Worm (Caenorhabditis elegans) whole organism, L1 larva: ENCODE results near the gene riok-3.

Experiments used
- C16A3.4 ChIP-seq: fragments of 150-350 bp; optimal IDR thresholded peaks from 2 replicates; lab custom pipeline; 2014; ENCODE audit warnings: missing biosample characterization, missing genetic modification characterization
- F16B12.6 ChIP-seq: fragments of 150-350 bp; optimal IDR thresholded peaks from 2 replicates; lab custom pipeline; 2014; ENCODE audit warnings: missing biosample characterization, missing genetic modification characterization
- Y116A8C.19 ChIP-seq: sonication (generic microtip); optimal IDR thresholded peaks from 2 replicates; lab custom pipeline; 2016; ENCODE audit warnings: missing compliant biosample characterization, missing genetic modification characterization, borderline replicate concordance
- aly-2 ChIP-seq: fragments of 150-350 bp; optimal IDR thresholded peaks from 2 replicates; lab custom pipeline; 2014; ENCODE audit warnings: missing biosample characterization, missing genetic modification characterization
- ceh-8 ChIP-seq: fragments of 200-800 bp; sonication (Bioruptor generic); optimal IDR thresholded peaks from 2 replicates; lab custom pipeline; 2018; ENCODE audit warnings: mild to moderate bottlenecking, missing genetic modification characterization, moderate library complexity, missing compliant biosample characterization
- ceh-82 ChIP-seq, 3 experiments: fragments of 150-350 bp in 1 of 3; sonication (generic microtip) in 2 of 3; optimal IDR thresholded peaks; 2 replicates each; lab custom pipeline; 2014 to 2017; ENCODE audit warnings: missing biosample characterization in 3 of 3, missing genetic modification characterization in 3 of 3
- ceh-88 ChIP-seq: fragments of 200-800 bp; sonication (Bioruptor generic); IDR thresholded peaks from 2 replicates; pipeline ENCODE4 v1.3.6; 2022; ENCODE audit warnings: missing genetic modification characterization, missing compliant biosample characterization
- dpl-1 ChIP-seq, 3 experiments: fragments of 150-350 bp in 2 of 3; sonication (generic microtip) in 1 of 3; optimal IDR thresholded peaks; 2 replicates each; lab custom pipeline; 2014 to 2017; ENCODE audit warnings: missing biosample characterization in 3 of 3, missing genetic modification characterization in 3 of 3, missing genetic modification reagents in 3 of 3
- dsc-1 ChIP-seq: sonication (generic microtip); optimal IDR thresholded peaks from 2 replicates; lab custom pipeline; 2016; ENCODE audit warnings: mild to moderate bottlenecking, missing genetic modification characterization, missing compliant biosample characterization
- efl-1 ChIP-seq, 4 experiments: fragments of 150-350 bp; optimal IDR thresholded peaks in 3 of 4; peaks in 1 of 4; 1 replicate in 1 of 4; 2 replicates in 3 of 4; lab custom pipeline; 2014; ENCODE audit warnings: missing biosample characterization in 2 of 4, missing genetic modification characterization in 2 of 4, missing genetic modification reagents in 2 of 4
- efl-3 ChIP-seq: fragments of 200-800 bp; sonication (Bioruptor generic); optimal IDR thresholded peaks from 2 replicates; lab custom pipeline; 2018; ENCODE audit warnings: mild to moderate bottlenecking, missing genetic modification characterization, missing compliant biosample characterization
- egl-13 ChIP-seq: sonication (generic microtip); optimal IDR thresholded peaks from 2 replicates; lab custom pipeline; 2016; ENCODE audit warnings: missing genotype, missing genetic modification reagents, missing genetic modification characterization, missing compliant biosample characterization
- grh-1 ChIP-seq: fragments of 200-800 bp; sonication (Bioruptor generic); IDR thresholded peaks from 2 replicates; pipeline ENCODE4 v1.3.6; 2022; ENCODE audit warnings: missing genetic modification reagents, missing genetic modification characterization, missing compliant biosample characterization
- hlh-17 ChIP-seq: fragments of 200-800 bp; sonication (Bioruptor generic); optimal IDR thresholded peaks from 2 replicates; lab custom pipeline; 2018; ENCODE audit warnings: missing genetic modification characterization, mild to moderate bottlenecking, missing compliant biosample characterization, moderate library complexity, borderline replicate concordance
- hlh-4 ChIP-seq: sonication (generic microtip); optimal IDR thresholded peaks from 2 replicates; lab custom pipeline; 2016; ENCODE audit warnings: mild to moderate bottlenecking, missing genetic modification characterization, missing compliant biosample characterization
- hpl-2 ChIP-seq: fragments of 150-350 bp; optimal IDR thresholded peaks from 2 replicates; lab custom pipeline; 2014; ENCODE audit warnings: missing biosample characterization, missing genetic modification reagents, missing genetic modification characterization
- irx-1 ChIP-seq: sonication (generic microtip); optimal IDR thresholded peaks from 2 replicates; lab custom pipeline; 2016; ENCODE audit warnings: missing genetic modification characterization, missing compliant biosample characterization
- isw-1 ChIP-seq: fragments of 200-800 bp; sonication (Bioruptor generic); IDR thresholded peaks from 2 replicates; pipeline ENCODE4 v1.3.6; 2022; ENCODE audit warnings: missing genetic modification characterization, missing compliant biosample characterization
- lin-13 ChIP-seq: fragments of 150-350 bp; optimal IDR thresholded peaks from 2 replicates; lab custom pipeline; 2014; ENCODE audit warnings: missing biosample characterization, missing genetic modification reagents, missing genetic modification characterization
- lin-15B ChIP-seq: fragments of 150-350 bp; sonication (generic microtip); optimal IDR thresholded peaks from 3 replicates; lab custom pipeline; 2014; ENCODE audit warnings: missing biosample characterization, missing genetic modification characterization
- lin-35 ChIP-seq, 2 experiments: fragments of 150-350 bp; optimal IDR thresholded peaks; 2 replicates each; lab custom pipeline; 2014; ENCODE audit warnings: missing biosample characterization in 2 of 2, missing genetic modification characterization in 2 of 2, missing genetic modification reagents in 2 of 2
- lin-39 ChIP-seq: fragments of 150-350 bp; optimal IDR thresholded peaks from 2 replicates; lab custom pipeline; 2014; ENCODE audit warnings: missing biosample characterization, missing genetic modification reagents, missing genetic modification characterization
- lir-3 ChIP-seq: sonication (generic microtip); optimal IDR thresholded peaks from 2 replicates; lab custom pipeline; 2016; ENCODE audit warnings: mild to moderate bottlenecking, missing genetic modification characterization, moderate library complexity, missing compliant biosample characterization; ENCODE audit not compliant: poor library complexity
- lsy-2 ChIP-seq, 2 experiments: fragments of 150-350 bp; optimal IDR thresholded peaks; 2 replicates each; lab custom pipeline; 2014; ENCODE audit warnings: missing biosample characterization in 2 of 2, missing genetic modification characterization in 2 of 2
- mab-9 ChIP-seq: fragments of 200-800 bp; sonication (Bioruptor generic); IDR thresholded peaks from 2 replicates; pipeline ENCODE4 v1.3.6; 2022; ENCODE audit warnings: missing genetic modification reagents, missing genetic modification characterization, missing compliant biosample characterization
- mdl-1 ChIP-seq, 2 experiments: fragments of 150-350 bp; optimal IDR thresholded peaks; 2 replicates each; lab custom pipeline; 2014 to 2017; ENCODE audit warnings: missing biosample characterization in 2 of 2, missing genetic modification characterization in 2 of 2, inconsistent platforms in 1 of 2
- nhr-20 ChIP-seq: sonication (generic microtip); optimal IDR thresholded peaks from 2 replicates; lab custom pipeline; 2016; ENCODE audit warnings: mild to moderate bottlenecking, missing genetic modification characterization, missing compliant biosample characterization
- nhr-28 ChIP-seq: fragments of 150-350 bp; optimal IDR thresholded peaks from 2 replicates; lab custom pipeline; 2014; ENCODE audit warnings: missing biosample characterization, missing genetic modification characterization
- nhr-47 ChIP-seq: sonication (generic microtip); optimal IDR thresholded peaks from 2 replicates; lab custom pipeline; 2016; ENCODE audit warnings: mild to moderate bottlenecking, missing genetic modification characterization, moderate library complexity, missing compliant biosample characterization
- nhr-71 ChIP-seq: sonication (generic microtip); optimal IDR thresholded peaks from 2 replicates; lab custom pipeline; 2016; ENCODE audit warnings: mild to moderate bottlenecking, missing genetic modification characterization, moderate library complexity, missing compliant biosample characterization
- nhr-76 ChIP-seq: sonication (generic microtip); optimal IDR thresholded peaks from 2 replicates; lab custom pipeline; 2017; ENCODE audit warnings: missing biosample characterization, missing genetic modification characterization
- nhr-85 ChIP-seq: sonication (generic microtip); peaks from one replicate; lab custom pipeline; 2016; ENCODE audit warnings: missing genetic modification characterization, inconsistent platforms, missing compliant biosample characterization
- nhr-90 ChIP-seq: sonication (generic microtip); optimal IDR thresholded peaks from 2 replicates; lab custom pipeline; 2016; ENCODE audit warnings: mild to moderate bottlenecking, missing genetic modification characterization, missing compliant biosample characterization; ENCODE audit not compliant: poor library complexity
- pax-3 ChIP-seq: fragments of 200-800 bp; sonication (Bioruptor generic); optimal IDR thresholded peaks from 2 replicates; lab custom pipeline; 2018; ENCODE audit warnings: mild to moderate bottlenecking, missing genetic modification characterization, moderate library complexity, missing compliant biosample characterization
- pqm-1 ChIP-seq: sonication (generic microtip); optimal IDR thresholded peaks from 3 replicates; lab custom pipeline; 2017; ENCODE audit warnings: missing biosample characterization, missing genetic modification characterization
- rnt-1 ChIP-seq: sonication (generic microtip); optimal IDR thresholded peaks from 2 replicates; lab custom pipeline; 2016; ENCODE audit warnings: mild to moderate bottlenecking, missing genetic modification characterization, moderate library complexity, missing compliant biosample characterization
- skn-1 ChIP-seq: fragments of 150-350 bp; optimal IDR thresholded peaks from 2 replicates; lab custom pipeline; 2014; ENCODE audit warnings: missing biosample characterization, missing genetic modification characterization
- snu-23 ChIP-seq: sonication (generic microtip); optimal IDR thresholded peaks from 2 replicates; lab custom pipeline; 2016; ENCODE audit warnings: missing genetic modification characterization, missing compliant biosample characterization
- sup-37 ChIP-seq: fragments of 200-800 bp; sonication (Bioruptor generic); optimal IDR thresholded peaks from 2 replicates; lab custom pipeline; 2018; ENCODE audit warnings: mild to moderate bottlenecking, missing genetic modification characterization, missing compliant biosample characterization
- tbx-2 ChIP-seq: sonication (generic microtip); optimal IDR thresholded peaks from 2 replicates; lab custom pipeline; 2016; ENCODE audit warnings: missing genetic modification characterization, missing compliant biosample characterization
- tlp-1 ChIP-seq: fragments of 150-350 bp; optimal IDR thresholded peaks from 2 replicates; lab custom pipeline; 2014; ENCODE audit warnings: missing biosample characterization, missing genetic modification characterization
- unc-130 ChIP-seq: fragments of 150-350 bp; optimal IDR thresholded peaks from 2 replicates; lab custom pipeline; 2017; ENCODE audit warnings: missing biosample characterization, missing genetic modification characterization, inconsistent platforms
- unc-62 ChIP-seq: fragments of 150-350 bp; optimal IDR thresholded peaks from 2 replicates; lab custom pipeline; 2014; ENCODE audit warnings: missing biosample characterization, missing genetic modification reagents, missing genetic modification characterization
- unc-86 ChIP-seq: sonication (generic microtip); optimal IDR thresholded peaks from 2 replicates; lab custom pipeline; 2016; ENCODE audit warnings: missing genetic modification characterization, missing compliant biosample characterization
- vab-15 ChIP-seq: sonication (generic microtip); optimal IDR thresholded peaks from 2 replicates; lab custom pipeline; 2017; ENCODE audit warnings: missing genotype, mild to moderate bottlenecking, missing genetic modification characterization, missing compliant biosample characterization
- xbp-1 ChIP-seq: sonication (generic microtip); optimal IDR thresholded peaks from 2 replicates; lab custom pipeline; 2016; ENCODE audit warnings: missing genetic modification characterization, missing compliant biosample characterization
- ztf-11 ChIP-seq, 2 experiments: sonication (generic microtip); optimal IDR thresholded peaks; 2 replicates each; lab custom pipeline; 2016 to 2017; ENCODE audit warnings: missing genetic modification characterization in 2 of 2, missing biosample characterization in 1 of 2, missing compliant biosample characterization in 1 of 2
- ztf-4 ChIP-seq: fragments of 150-350 bp; optimal IDR thresholded peaks from 2 replicates; lab custom pipeline; 2014; ENCODE audit warnings: missing biosample characterization, missing genetic modification characterization

riok-3 gene

ce11 chrIII:9776323-9776722, 28.5 kb downstream of the riok-3 start, which contains the start of gene usp-46 (continued):
- TF ChIP-seq tlp-1 (no peak), rnt-1 (tag; lab: Kevin White, UChicago) (no peak), mdl-1 (tag; optimal IDR thresholded peaks at IDR 0.05; lab: Kevin White, UChicago) (no peak), F16B12.6 (tag; lab: Kevin White, UChicago) (no peak), lir-3 (tag; lab: Kevin White, UChicago) (no peak), ceh-82 (tag; optimal IDR thresholded peaks at IDR 0.05; lab: Kevin White, UChicago) (peak in 1 of 3 experiments; percentile 30), nhr-28 (no peak), tbx-2 (no peak), ceh-8 (GFP tag; lab: Kevin White, UChicago) (no peak), nhr-47 (no peak), skn-1 (no peak), aly-2 (tag; lab: Kevin White, UChicago) (no peak), hlh-17 (GFP tag; lab: Kevin White, UChicago) (no peak)

ce11 chrIII:9775916-9776315, 28.9 kb downstream of the riok-3 start:
- TF ChIP-seq lin-35 (GFP tag; optimal IDR thresholded peaks at IDR 0.05; lab: Kevin White, UChicago), result peak; percentile 59 to 90
- no peak for TF ChIP-seq nhr-85 (tag; lab: Kevin White, UChicago)
- TF ChIP-seq ceh-88 (GFP tag; lab: Robert Waterston, UW), result no peak
- no peak for TF ChIP-seq lin-39 (tag; lab: Kevin White, UChicago)
- TF ChIP-seq pqm-1 (tag; lab: Kevin White, UChicago), result no peak
- TF ChIP-seq dsc-1 (tag; lab: Kevin White, UChicago), result no peak
- no peak for TF ChIP-seq nhr-76
- peak; percentile 9 for TF ChIP-seq rnt-1 (tag; lab: Kevin White, UChicago)
- no peak for TF ChIP-seq isw-1
- TF ChIP-seq ztf-4, result no peak
- no peak for TF ChIP-seq hlh-4 (tag; lab: Kevin White, UChicago)
- TF ChIP-seq lin-13, result no peak
- TF ChIP-seq egl-13 (tag; lab: Kevin White, UChicago), result no peak
- no peak for TF ChIP-seq pax-3 (tag; lab: Kevin White, UChicago)
- no peak for TF ChIP-seq unc-130 (tag; lab: Kevin White, UChicago)
- TF ChIP-seq grh-1 (GFP tag; lab: Robert Waterston, UW), result no peak
- TF ChIP-seq xbp-1 (tag; lab: Kevin White, UChicago), result no peak
- no peak for TF ChIP-seq Y116A8C.19 (tag; lab: Kevin White, UChicago)
- TF ChIP-seq nhr-71 (tag; lab: Kevin White, UChicago), result peak; percentile 10
- TF ChIP-seq hlh-17 (GFP tag; lab: Kevin White, UChicago), result no peak
- TF ChIP-seq snu-23 (GFP tag; lab: Kevin White, UChicago), result no peak
- no peak for TF ChIP-seq nhr-90 (tag; lab: Kevin White, UChicago)
- no peak for TF ChIP-seq ztf-11 (tag; optimal IDR thresholded peaks at IDR 0.05; lab: Kevin White, UChicago)
- TF ChIP-seq lsy-2 (tag; optimal IDR thresholded peaks at IDR 0.05; lab: Kevin White, UChicago), result peak in 1 of 2 experiments; percentile 27
- no peak for TF ChIP-seq efl-3 (GFP tag; lab: Kevin White, UChicago)
- TF ChIP-seq mab-9 (GFP tag; lab: Robert Waterston, UW), result no peak
- no peak for TF ChIP-seq sup-37 (GFP tag; lab: Kevin White, UChicago)
- no peak for TF ChIP-seq lin-15B
- TF ChIP-seq lir-3 (tag; lab: Kevin White, UChicago), result peak; percentile 5
- TF ChIP-seq irx-1, result no peak
- no peak for TF ChIP-seq unc-62
- no peak for TF ChIP-seq unc-86
- TF ChIP-seq efl-1 (optimal IDR thresholded peaks at IDR 0.05; lab: Kevin White, UChicago), result peak in 1 of 2 experiments; percentile 81
- peak; percentile 73 to 98 for TF ChIP-seq efl-1 (GFP tag; optimal IDR thresholded peaks at IDR 0.05 in 1 of 2; lab: Kevin White, UChicago)
- no peak for TF ChIP-seq C16A3.4 (tag; lab: Kevin White, UChicago)
- TF ChIP-seq nhr-20 (tag; lab: Kevin White, UChicago), result no peak
- TF ChIP-seq hpl-2, result no peak
- TF ChIP-seq dpl-1 (GFP tag; optimal IDR thresholded peaks at IDR 0.05; lab: Kevin White, UChicago), result peak; percentile 53 to 78 (median 66)
- no peak for TF ChIP-seq vab-15 (tag; lab: Kevin White, UChicago)
